Fruit fly (Drosophila melanogaster) whole organism, pupa: Measurements from ENCODE around the gene slp2.

Experiments
- CG10348 ChIP-seq: fragments of 200-800 bp; sonication (Bioruptor generic); IDR thresholded peaks from 2 replicates; pipeline ENCODE4 v1.3.6; 2022; ENCODE audit warnings: missing biosample characterization, missing genetic modification characterization
- CG8159 ChIP-seq: fragments of 200-800 bp; sonication (Bioruptor generic); optimal IDR thresholded peaks from 3 replicates; lab custom pipeline; 2018; ENCODE audit warnings: missing biosample characterization, mild to moderate bottlenecking, missing genetic modification characterization, moderate library complexity
- CG9948 ChIP-seq: fragments of 200-800 bp; sonication (Bioruptor generic); optimal IDR thresholded peaks from 2 replicates; lab custom pipeline; 2018; ENCODE audit warnings: missing biosample characterization, mild to moderate bottlenecking, missing genetic modification characterization, moderate library complexity
- D1 ChIP-seq: fragments of 200-800 bp; sonication (Bioruptor generic); optimal IDR thresholded peaks from 2 replicates; lab custom pipeline; 2018; ENCODE audit warnings: missing biosample characterization, mild to moderate bottlenecking, missing genetic modification characterization, moderate library complexity
- rn ChIP-seq: fragments of 200-800 bp; sonication (Bioruptor generic); IDR thresholded peaks from 2 replicates; pipeline ENCODE4 v1.3.6; 2022; ENCODE audit warnings: missing biosample characterization, missing genetic modification characterization

DNA sequence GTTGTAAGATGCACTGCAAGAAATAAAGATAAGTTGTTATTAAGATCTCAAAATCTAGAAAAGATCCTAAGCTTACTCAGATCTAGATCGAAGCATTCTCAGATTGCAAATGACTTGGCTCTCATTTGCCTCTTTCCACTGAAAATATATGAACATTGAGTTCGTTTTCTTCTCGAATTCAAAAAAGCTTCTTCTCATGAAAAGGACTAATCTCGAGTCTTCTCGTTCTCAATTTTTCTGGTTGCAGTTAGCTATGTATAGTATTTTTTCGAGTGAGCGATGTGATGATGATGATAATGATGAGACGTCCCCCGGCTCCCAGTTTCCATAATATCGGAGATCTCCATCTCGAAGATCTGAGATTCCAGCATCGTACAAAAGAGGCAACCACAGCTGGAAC, 19.7 kb downstream of the slp2 start:
- no peak for TF ChIP-seq D1 (tag; lab: Kevin White, UChicago)
- no peak for TF ChIP-seq rn
- TF ChIP-seq CG8159 (tag; lab: Kevin White, UChicago) = peak; percentile 49
- TF ChIP-seq CG10348 (GFP tag; lab: Robert Waterston, UW) = no peak
- TF ChIP-seq CG9948 (tag; lab: Kevin White, UChicago) = peak; percentile 28
